Worm (Caenorhabditis elegans) whole organism, early embryonic: ENCODE results near the gene srj-29.

ENCODE experiments used
- B0310.2 ChIP-seq: sonication (generic microtip); optimal IDR thresholded peaks from 2 replicates; lab custom pipeline; 2016; ENCODE audit warnings: mild to moderate bottlenecking, missing genetic modification characterization, missing compliant biosample characterization
- F13C5.2 ChIP-seq: sonication (generic microtip); optimal IDR thresholded peaks from 2 replicates; lab custom pipeline; 2017; ENCODE audit warnings: mild to moderate bottlenecking, missing genetic modification characterization, inconsistent platforms, missing compliant biosample characterization
- aly-1 ChIP-seq: sonication (generic microtip); optimal IDR thresholded peaks from 2 replicates; lab custom pipeline; 2016; ENCODE audit warnings: missing genetic modification characterization, missing compliant biosample characterization
- ama-1 ChIP-seq: fragments of 150-350 bp; optimal IDR thresholded peaks from 2 replicates; lab custom pipeline; 2014
- ceh-13 ChIP-seq: fragments of 200-800 bp; sonication (Bioruptor generic); optimal IDR thresholded peaks from 2 replicates; lab custom pipeline; 2018; ENCODE audit warnings: mild to moderate bottlenecking, missing genetic modification characterization, missing compliant biosample characterization
- ceh-36 ChIP-seq: sonication (generic microtip); optimal IDR thresholded peaks from 2 replicates; lab custom pipeline; 2016; ENCODE audit warnings: missing genetic modification characterization, inconsistent platforms, missing compliant biosample characterization
- ets-7 ChIP-seq: sonication (generic microtip); optimal IDR thresholded peaks from 2 replicates; lab custom pipeline; 2016; ENCODE audit warnings: missing genotype, missing genetic modification characterization, missing compliant biosample characterization
- flt-1 ChIP-seq: fragments of 200-800 bp; sonication (Bioruptor generic); IDR thresholded peaks from 2 replicates; pipeline ENCODE4 v1.3.6; 2022; ENCODE audit warnings: missing genetic modification characterization, missing compliant biosample characterization
- hmbx-1 ChIP-seq: sonication (generic microtip); optimal IDR thresholded peaks from 2 replicates; lab custom pipeline; 2016; ENCODE audit warnings: mild to moderate bottlenecking, missing genetic modification characterization, missing compliant biosample characterization
- hmg-4 ChIP-seq: fragments of 200-800 bp; sonication (Bioruptor generic); optimal IDR thresholded peaks from 2 replicates; lab custom pipeline; 2018; ENCODE audit warnings: mild to moderate bottlenecking, missing genetic modification characterization, missing compliant biosample characterization
- hnd-1 ChIP-seq: sonication (generic microtip); optimal IDR thresholded peaks from 2 replicates; lab custom pipeline; 2016; ENCODE audit warnings: missing genetic modification characterization, missing compliant biosample characterization
- pes-1 ChIP-seq: fragments of 200-800 bp; sonication (Bioruptor generic); IDR thresholded peaks from 2 replicates; pipeline ENCODE4 v1.3.6; 2022; ENCODE audit warnings: missing genetic modification reagents, missing genetic modification characterization, missing compliant biosample characterization
- scrt-1 ChIP-seq: fragments of 200-800 bp; sonication (Bioruptor generic); IDR thresholded peaks from 2 replicates; pipeline ENCODE4 v1.3.6; 2022; ENCODE audit warnings: missing genetic modification characterization, missing compliant biosample characterization
- sea-1 ChIP-seq: fragments of 200-800 bp; sonication (Bioruptor generic); conservative IDR thresholded peaks from 2 replicates; pipeline ENCODE4 v1.3.6; 2022; ENCODE audit warnings: missing genetic modification characterization, missing compliant biosample characterization
- tbx-11 ChIP-seq: fragments of 200-800 bp; sonication (Bioruptor generic); IDR thresholded peaks from 2 replicates; pipeline ENCODE4 v1.3.6; 2022; ENCODE audit warnings: missing genetic modification characterization, missing compliant biosample characterization
- tbx-37 ChIP-seq: fragments of 200-800 bp; sonication (Bioruptor generic); conservative IDR thresholded peaks from 2 replicates; pipeline ENCODE4 v1.3.6; 2022; ENCODE audit warnings: missing genetic modification reagents, missing genetic modification characterization, missing compliant biosample characterization
- tra-4 ChIP-seq: sonication (generic microtip); optimal IDR thresholded peaks from 2 replicates; lab custom pipeline; 2017; ENCODE audit warnings: missing genetic modification characterization, missing compliant biosample characterization

srj-29 gene

DNA sequence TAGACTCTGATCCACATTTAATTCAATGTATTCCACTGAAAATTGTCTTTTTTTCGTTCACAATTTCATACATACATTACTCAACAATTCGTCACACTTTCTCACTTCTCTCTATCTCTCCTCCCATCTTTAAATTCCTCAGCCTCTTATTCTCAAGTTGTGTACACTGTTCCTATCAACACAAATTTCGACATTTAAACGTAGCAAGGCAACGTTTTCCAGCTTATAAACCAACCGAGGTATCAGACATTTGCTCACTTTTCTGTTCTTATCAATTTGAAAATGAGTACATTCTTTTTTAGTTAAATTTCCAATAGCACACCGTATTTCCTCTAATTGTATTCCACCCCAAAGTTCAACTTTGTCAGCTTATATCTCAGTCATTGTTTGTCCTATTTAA is 45.5 kb downstream of the srj-29 start, which contains the start of gene skr-3:
Gene skr-3, plus strand, starts transcription at position 163 of the 400 bp plus-strand sequence.
- TF ChIP-seq tbx-37 = no peak

DNA sequence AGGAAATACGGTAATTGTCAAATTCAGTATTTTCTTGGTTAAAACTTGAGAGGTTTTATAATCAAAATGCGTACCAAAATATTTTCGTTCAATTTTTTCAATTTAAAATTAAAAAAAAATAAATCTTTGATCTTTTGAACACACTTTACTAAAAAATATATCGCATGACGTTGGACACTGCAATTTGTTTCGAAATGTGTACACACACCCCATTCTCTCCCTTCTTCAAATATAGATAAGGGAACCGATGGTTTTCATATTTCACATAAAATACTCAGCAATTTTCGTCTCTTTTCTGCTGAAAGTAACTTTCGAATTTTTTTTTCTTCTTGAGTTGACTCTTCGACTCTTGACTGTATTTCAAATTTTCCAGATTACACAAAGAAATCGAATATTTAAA is 46.0 kb downstream of the srj-29 start:
- TF ChIP-seq sea-1 (GFP tag; lab: Robert Waterston, UW) (no peak), ama-1 (lab: Kevin White, UChicago) (no peak), hmbx-1 (tag; lab: Kevin White, UChicago) (no peak), tbx-37 (no peak), B0310.2 (no peak), ceh-13 (no peak), scrt-1 (no peak), hnd-1 (tag; lab: Kevin White, UChicago) (no peak), flt-1 (GFP tag; lab: Robert Waterston, UW) (no peak), aly-1 (tag; lab: Kevin White, UChicago) (no peak), ceh-36 (tag; lab: Kevin White, UChicago) (no peak), ets-7 (tag; lab: Kevin White, UChicago) (no peak), F13C5.2 (tag; lab: Kevin White, UChicago) (no peak), hmg-4 (GFP tag; lab: Kevin White, UChicago) (no peak), pes-1 (GFP tag; lab: Robert Waterston, UW) (no peak), tra-4 (tag; lab: Kevin White, UChicago) (no peak), tbx-11 (no peak)

ce11 chrV:16124739-16125138 is 49.3 kb downstream of the srj-29 start, which contains the start of gene nhr-111:
Gene nhr-111, minus strand, starts transcription at chrV:16124839.
- TF ChIP-seq hmg-4 (GFP tag; lab: Kevin White, UChicago) (no peak), B0310.2 (no peak), tra-4 (tag; lab: Kevin White, UChicago) (no peak), ceh-36 (tag; lab: Kevin White, UChicago) (no peak), hnd-1 (tag; lab: Kevin White, UChicago) (no peak), sea-1 (GFP tag; lab: Robert Waterston, UW) (no peak), flt-1 (GFP tag; lab: Robert Waterston, UW) (no peak), aly-1 (tag; lab: Kevin White, UChicago) (no peak), ama-1 (lab: Kevin White, UChicago) (no peak)
